Fruit fly (Drosophila melanogaster) whole organism, embryonic: ENCODE data around the gene inaE.

Source experiments
- Abd-B ChIP-seq: fragments of 200-800 bp; sonication (Bioruptor generic); optimal IDR thresholded peaks from 2 replicates; lab custom pipeline; 2018; ENCODE audit warnings: missing biosample characterization, mild to moderate bottlenecking, missing genetic modification characterization, moderate library complexity
- Aef1 ChIP-seq: fragments of 200-800 bp; sonication (Bioruptor generic); IDR thresholded peaks from 3 replicates; pipeline ENCODE4 v1.3.6; 2022; ENCODE audit warnings: missing biosample characterization, missing genetic modification characterization
- Atf-2 ChIP-seq: fragments of 200-800 bp; sonication (Bioruptor generic); optimal IDR thresholded peaks from 2 replicates; lab custom pipeline; 2016; ENCODE audit warnings: missing biosample characterization, missing genetic modification characterization
- Atf3 ChIP-seq: fragments of 200-800 bp; sonication (Bioruptor generic); optimal IDR thresholded peaks from 3 replicates; lab custom pipeline; 2016; ENCODE audit warnings: missing biosample characterization, missing genetic modification characterization
- CG11085 ChIP-seq: fragments of 200-800 bp; sonication (Bioruptor generic); IDR thresholded peaks from 2 replicates; pipeline ENCODE4 v1.3.6; 2022; ENCODE audit warnings: missing biosample characterization, missing genetic modification characterization
- CG15269 ChIP-seq: fragments of 200-800 bp; sonication (Bioruptor generic); optimal IDR thresholded peaks from 2 replicates; lab custom pipeline; 2018; ENCODE audit warnings: missing biosample characterization, mild to moderate bottlenecking, missing genetic modification characterization, moderate library complexity
- CG1603 ChIP-seq: fragments of 200-800 bp; sonication (Bioruptor generic); optimal IDR thresholded peaks from 2 replicates; lab custom pipeline; 2019; ENCODE audit warnings: missing biosample characterization, mild to moderate bottlenecking, missing genetic modification characterization, moderate library complexity
- CG18599 ChIP-seq: fragments of 200-800 bp; sonication (Bioruptor generic); optimal IDR thresholded peaks from 3 replicates; lab custom pipeline; 2017; ENCODE audit warnings: missing biosample characterization, missing genetic modification characterization, mild to moderate bottlenecking, moderate library complexity, missing genetic modification reagents
- CG2889 ChIP-seq: fragments of 200-800 bp; sonication (Bioruptor generic); IDR thresholded peaks from 3 replicates; pipeline ENCODE4 v1.3.6; 2022; ENCODE audit warnings: missing biosample characterization, missing genetic modification characterization
- CG3065 ChIP-seq: fragments of 200-800 bp; sonication (Bioruptor generic); optimal IDR thresholded peaks from 2 replicates; lab custom pipeline; 2016; ENCODE audit warnings: missing biosample characterization, missing genetic modification characterization
- CG31224 ChIP-seq: fragments of 200-800 bp; sonication (Bioruptor generic); IDR thresholded peaks from 2 replicates; pipeline ENCODE4 v1.3.6; 2022; ENCODE audit warnings: missing biosample characterization, missing genetic modification characterization
- CG32772 ChIP-seq: fragments of 200-800 bp; sonication (Bioruptor generic); IDR thresholded peaks from 2 replicates; pipeline ENCODE4 v1.3.6; 2022; ENCODE audit warnings: missing biosample characterization, missing genetic modification characterization
- CG4424 ChIP-seq: fragments of 200-800 bp; sonication (Bioruptor generic); optimal IDR thresholded peaks from 3 replicates; lab custom pipeline; 2016; ENCODE audit warnings: missing biosample characterization, missing genetic modification characterization
- CG7928 ChIP-seq: fragments of 200-800 bp; sonication (Bioruptor generic); optimal IDR thresholded peaks from 2 replicates; lab custom pipeline; 2017; ENCODE audit warnings: missing biosample characterization, mild to moderate bottlenecking, missing genetic modification characterization
- CG9609 ChIP-seq: fragments of 200-800 bp; sonication (Bioruptor generic); optimal IDR thresholded peaks from 3 replicates; lab custom pipeline; 2016; ENCODE audit warnings: missing biosample characterization, missing genetic modification characterization
- Chrac-16 ChIP-seq: fragments of 200-800 bp; sonication (Bioruptor generic); optimal IDR thresholded peaks from 3 replicates; lab custom pipeline; 2016; ENCODE audit warnings: missing biosample characterization, missing genetic modification characterization
- CrebB ChIP-seq: fragments of 200-800 bp; sonication (Bioruptor generic); optimal IDR thresholded peaks from 3 replicates; lab custom pipeline; 2018; ENCODE audit warnings: missing biosample characterization, mild to moderate bottlenecking, missing genetic modification characterization
- D19B ChIP-seq: fragments of 200-800 bp; sonication (Bioruptor generic); optimal IDR thresholded peaks from 2 replicates; lab custom pipeline; 2017; ENCODE audit warnings: missing biosample characterization, mild to moderate bottlenecking, missing genetic modification characterization
- Dfd ChIP-seq, 2 experiments: fragments of >200 bp; optimal IDR thresholded peaks; 2 replicates each; lab custom pipeline; 2017; ENCODE audit warnings: missing biosample characterization in 2 of 2, missing genetic modification characterization in 2 of 2
- Dip2 ChIP-seq: fragments of 200-800 bp; sonication (Bioruptor generic); IDR thresholded peaks from 2 replicates; pipeline ENCODE4 v1.3.6; 2022; ENCODE audit warnings: missing biosample characterization, missing genetic modification characterization
- Ets65A ChIP-seq: fragments of 200-800 bp; sonication (Bioruptor generic); peaks from one replicate; lab custom pipeline; 2016; ENCODE audit warnings: missing biosample characterization, missing genetic modification characterization
- GATAe ChIP-seq: fragments of 200-800 bp; sonication (Bioruptor generic); conservative IDR thresholded peaks from 2 replicates; pipeline ENCODE4 v1.3.6; 2022; ENCODE audit warnings: missing biosample characterization, missing genetic modification characterization
- HHEX ChIP-seq: fragments of 200-800 bp; sonication (Bioruptor generic); optimal IDR thresholded peaks from 3 replicates; lab custom pipeline; 2017; ENCODE audit warnings: missing biosample characterization, mild to moderate bottlenecking, missing genetic modification characterization, missing genetic modification reagents
- HLH4C ChIP-seq: fragments of 200-800 bp; sonication (Bioruptor generic); IDR thresholded peaks from 3 replicates; pipeline ENCODE4 v1.3.6; 2022; ENCODE audit warnings: missing biosample characterization, missing genetic modification characterization; ENCODE audit not compliant: partially characterized antibody
- HmgZ ChIP-seq: fragments of 200-800 bp; sonication (Bioruptor generic); optimal IDR thresholded peaks from 2 replicates; lab custom pipeline; 2018; ENCODE audit warnings: missing biosample characterization, mild to moderate bottlenecking, missing genetic modification characterization
- Hr78 ChIP-seq, 2 experiments: fragments of 200-800 bp in 1 of 2; fragments of >200 bp in 1 of 2; sonication (Bioruptor generic) in 1 of 2; optimal IDR thresholded peaks; 2 replicates each; lab custom pipeline; 2017 to 2019; ENCODE audit warnings: missing biosample characterization in 2 of 2, missing genetic modification characterization in 2 of 2, mild to moderate bottlenecking in 1 of 2, moderate library complexity in 1 of 2
- Jarid2 ChIP-seq: fragments of 200-800 bp; sonication (Bioruptor generic); optimal IDR thresholded peaks from 3 replicates; lab custom pipeline; 2017; ENCODE audit warnings: mild to moderate bottlenecking, missing biosample characterization, missing genetic modification reagents, missing genetic modification characterization
- MTF-1 ChIP-seq: fragments of 200-800 bp; sonication (Bioruptor generic); optimal IDR thresholded peaks from 2 replicates; lab custom pipeline; 2018; ENCODE audit warnings: missing biosample characterization, mild to moderate bottlenecking, missing genetic modification characterization, borderline replicate concordance
- Max ChIP-seq: fragments of 200-800 bp; sonication (Bioruptor generic); optimal IDR thresholded peaks from 2 replicates; lab custom pipeline; 2016; ENCODE audit warnings: missing biosample characterization, mild to moderate bottlenecking, missing genetic modification characterization
- NC2α ChIP-seq: fragments of 200-800 bp; sonication (Bioruptor generic); optimal IDR thresholded peaks from 2 replicates; lab custom pipeline; 2016; ENCODE audit warnings: missing biosample characterization, missing genetic modification characterization
- Oli ChIP-seq: fragments of 200-800 bp; sonication (Bioruptor generic); optimal IDR thresholded peaks from 2 replicates; lab custom pipeline; 2018; ENCODE audit warnings: missing biosample characterization, mild to moderate bottlenecking, missing genetic modification characterization, moderate library complexity
- PHDP ChIP-seq: fragments of 200-800 bp; sonication (Bioruptor generic); optimal IDR thresholded peaks from 3 replicates; lab custom pipeline; 2018; ENCODE audit warnings: missing biosample characterization, mild to moderate bottlenecking, missing genetic modification characterization, moderate library complexity
- al ChIP-seq: fragments of 200-800 bp; sonication (Bioruptor generic); IDR thresholded peaks from 2 replicates; pipeline ENCODE4 v1.3.6; 2022; ENCODE audit warnings: missing biosample characterization, missing genetic modification characterization
- ato ChIP-seq: fragments of 200-800 bp; sonication (Bioruptor generic); IDR thresholded peaks from 2 replicates; pipeline ENCODE4 v1.3.6; 2022; ENCODE audit warnings: missing biosample characterization, missing genetic modification characterization; ENCODE audit not compliant: partially characterized antibody
- btn ChIP-seq: fragments of 200-800 bp; sonication (Bioruptor generic); optimal IDR thresholded peaks from 2 replicates; lab custom pipeline; 2016; ENCODE audit warnings: missing biosample characterization, missing genetic modification characterization
- cas ChIP-seq: fragments of 200-800 bp; sonication (Bioruptor generic); IDR thresholded peaks from 2 replicates; pipeline ENCODE4 v1.3.6; 2022; ENCODE audit warnings: missing biosample characterization, missing genetic modification characterization
- fd102C ChIP-seq: fragments of 200-800 bp; sonication (Bioruptor generic); optimal IDR thresholded peaks from 2 replicates; lab custom pipeline; 2018; ENCODE audit warnings: missing biosample characterization, mild to moderate bottlenecking, missing genetic modification characterization, moderate library complexity
- knrl ChIP-seq: fragments of 200-800 bp; sonication (Bioruptor generic); IDR thresholded peaks from 3 replicates; pipeline ENCODE4 v1.3.6; 2022; ENCODE audit warnings: missing biosample characterization, missing genetic modification characterization; ENCODE audit not compliant: partially characterized antibody
- pfk ChIP-seq: fragments of 200-800 bp; sonication (Bioruptor generic); optimal IDR thresholded peaks from 2 replicates; lab custom pipeline; 2018; ENCODE audit warnings: missing biosample characterization, mild to moderate bottlenecking, missing genetic modification characterization, moderate library complexity
- prd ChIP-seq, 3 experiments: fragments of >200 bp in 2 of 3; fragments of 200-800 bp in 1 of 3; sonication (Bioruptor generic) in 1 of 3; optimal IDR thresholded peaks in 2 of 3; IDR thresholded peaks in 1 of 3; 2 replicates in 2 of 3; 3 replicates in 1 of 3; pipeline versions ENCODE4 v1.3.6 to Lab custom; 2017 to 2022; ENCODE audit warnings: missing biosample characterization in 1 of 3, missing genetic modification characterization in 1 of 3
- rib ChIP-seq: fragments of 200-800 bp; sonication (Bioruptor generic); IDR thresholded peaks from 2 replicates; pipeline ENCODE4 v1.3.6; 2022; ENCODE audit warnings: missing biosample characterization, missing genetic modification characterization
- scrt ChIP-seq: fragments of 200-800 bp; sonication (Bioruptor generic); optimal IDR thresholded peaks from 2 replicates; lab custom pipeline; 2018; ENCODE audit warnings: missing biosample characterization, mild to moderate bottlenecking, missing genetic modification characterization, moderate library complexity
- slp2 ChIP-seq: fragments of 200-800 bp; sonication (Bioruptor generic); optimal IDR thresholded peaks from 2 replicates; lab custom pipeline; 2016; ENCODE audit warnings: missing biosample characterization, missing genetic modification characterization
- so ChIP-seq: fragments of 200-800 bp; sonication (Bioruptor generic); IDR thresholded peaks from 3 replicates; pipeline ENCODE4 v1.3.6; 2022; ENCODE audit warnings: missing biosample characterization, missing genetic modification characterization
- ssp ChIP-seq: fragments of 200-800 bp; sonication (Bioruptor generic); IDR thresholded peaks from 2 replicates; pipeline ENCODE4 v1.3.6; 2022; ENCODE audit warnings: missing biosample characterization, missing genetic modification characterization
- tap ChIP-seq: fragments of 200-800 bp; optimal IDR thresholded peaks from 3 replicates; lab custom pipeline; 2019; ENCODE audit warnings: missing biosample characterization, mild to moderate bottlenecking, missing genetic modification characterization, moderate library complexity
- toy ChIP-seq: fragments of 200-800 bp; sonication (Bioruptor generic); IDR thresholded peaks from 2 replicates; pipeline ENCODE4 v1.3.6; 2022; ENCODE audit warnings: missing biosample characterization, missing genetic modification characterization
- wor ChIP-seq: fragments of 200-800 bp; sonication (Bioruptor generic); IDR thresholded peaks from 2 replicates; pipeline ENCODE4 v1.3.6; 2022; ENCODE audit warnings: missing biosample characterization, missing genetic modification characterization
- yki ChIP-seq: fragments of >200 bp; optimal IDR thresholded peaks from 3 replicates; lab custom pipeline; 2018
- zfh2 ChIP-seq: fragments of 200-800 bp; sonication (Bioruptor generic); optimal IDR thresholded peaks from 2 replicates; lab custom pipeline; 2016; ENCODE audit warnings: missing biosample characterization, missing genetic modification characterization

The inaE gene

DNA sequence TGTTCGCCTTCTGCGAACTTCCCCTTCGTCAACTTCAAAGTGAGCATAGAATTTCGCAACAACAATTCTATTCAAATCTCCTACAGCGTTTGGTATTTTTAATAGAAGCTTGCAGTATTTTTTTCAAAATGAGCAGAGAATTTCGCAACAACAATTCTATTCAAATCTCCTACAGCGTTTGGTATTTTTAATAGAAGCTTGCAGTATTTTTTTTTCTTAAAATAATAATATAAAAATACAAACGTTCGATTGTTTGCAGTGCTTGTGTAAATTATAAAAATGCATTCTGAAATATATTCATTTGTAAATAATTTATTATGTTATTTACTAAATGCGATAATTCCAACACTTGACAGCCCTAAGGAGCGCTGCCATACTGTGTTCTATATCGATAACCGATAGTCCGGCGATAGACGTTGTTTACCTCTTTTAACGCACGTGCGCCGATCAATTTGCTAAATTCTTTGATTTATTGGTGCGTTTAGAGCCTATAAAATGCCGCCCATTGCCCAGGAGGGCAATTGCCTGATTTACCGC is 26.7 kb upstream of the inaE start, which contains the start of the genes CG32625 and Rtc1 (continued):
- TF ChIP-seq MTF-1 (GFP tag; lab: Kevin White, UChicago) (no peak), zfh2 (GFP tag; lab: Kevin White, UChicago) (no peak), Atf-2 (GFP tag; lab: Kevin White, UChicago) (no peak), CG18599 (GFP tag; lab: Kevin White, UChicago) (peak; percentile 54), CG9609 (no peak), scrt (GFP tag; lab: Kevin White, UChicago) (no peak), D19B (GFP tag; lab: Kevin White, UChicago) (no peak), CG2889 (GFP tag; lab: Robert Waterston, UW) (no peak), Atf3 (GFP tag; lab: Kevin White, UChicago) (no peak), so (no peak), Jarid2 (GFP tag; lab: Kevin White, UChicago) (no peak), PHDP (tag; lab: Kevin White, UChicago) (peak; percentile 60), Ets65A (GFP tag; lab: Kevin White, UChicago) (no peak), rib (no peak), slp2 (GFP tag; lab: Kevin White, UChicago) (no peak), ssp (GFP tag; lab: Robert Waterston, UW) (no peak), btn (GFP tag; lab: Kevin White, UChicago) (no peak), pfk (GFP tag; lab: Kevin White, UChicago) (no peak), wor (GFP tag; lab: Robert Waterston, UW) (no peak), CG31224 (GFP tag; lab: Robert Waterston, UW) (no peak), CrebB (peak; percentile 16), yki (lab: Kevin White, UChicago) (no peak), CG7928 (GFP tag; lab: Kevin White, UChicago) (no peak), GATAe (no peak), CG15269 (tag; lab: Kevin White, UChicago) (peak; percentile 68), toy (no peak), Hr78 (GFP tag; optimal IDR thresholded peaks at IDR 0.05; lab: Kevin White, UChicago) (no peak), tap (peak; percentile 37), ato (no peak; the same call in 1 of the 2 replicates), CG4424 (GFP tag; lab: Kevin White, UChicago) (peak; percentile 47), Dip2 (GFP tag; lab: Robert Waterston, UW) (no peak), cas (GFP tag; lab: Robert Waterston, UW) (no peak), Aef1 (GFP tag; lab: Robert Waterston, UW) (peak; percentile 42; the same call in 1 of the 3 replicates), CG3065 (GFP tag; lab: Kevin White, UChicago) (no peak), HLH4C (GFP tag; lab: Robert Waterston, UW) (peak; percentile 70), HHEX (GFP tag; lab: Kevin White, UChicago) (no peak), CG1603 (tag; lab: Kevin White, UChicago) (peak; percentile 38), knrl (peak; percentile 32; the same call in 2 of the 3 replicates), Dfd (GFP tag; optimal IDR thresholded peaks at IDR 0.05; lab: Kevin White, UChicago) (no peak), prd (optimal IDR thresholded peaks at IDR 0.05; lab: Kevin White, UChicago) (no peak), prd (GFP tag; IDR thresholded peaks at IDR 0.05; lab: Robert Waterston, UW) (peak; percentile 53; the same call in 2 of the 3 replicates), CG32772 (GFP tag; lab: Robert Waterston, UW) (no peak), Chrac-16 (GFP tag; lab: Kevin White, UChicago) (peak; percentile 37), Oli (tag; lab: Kevin White, UChicago) (peak; percentile 17), Abd-B (no peak), NC2α (no peak), fd102C (no peak), Max (GFP tag; lab: Kevin White, UChicago) (peak; percentile 73), CG11085 (GFP tag; lab: Robert Waterston, UW) (no peak), HmgZ (tag; lab: Kevin White, UChicago) (peak; percentile 38), al (GFP tag; lab: Robert Waterston, UW) (peak; percentile 44)
